Fruit fly (Drosophila melanogaster) whole organism: Measurements from ENCODE around the gene CG18585.

Experiments
- CG8478 ChIP-seq: fragments of >200 bp; optimal IDR thresholded peaks from 2 replicates; lab custom pipeline; 2018; ENCODE audit warnings: inconsistent platforms
- EcR ChIP-seq, 2 experiments: fragments of >200 bp; optimal IDR thresholded peaks; 2 replicates each; lab custom pipeline; 2017; ENCODE audit warnings: missing biosample characterization in 2 of 2, missing genetic modification characterization in 2 of 2, missing genetic modification reagents in 2 of 2
- psq ChIP-seq: fragments of >200 bp; optimal IDR thresholded peaks from 2 replicates; lab custom pipeline; 2017
- usp ChIP-seq: fragments of >200 bp; optimal IDR thresholded peaks from 2 replicates; lab custom pipeline; 2017; ENCODE audit warnings: missing biosample characterization, missing genetic modification characterization, mixed read lengths

dm6 chr2L:7680298-7680697 lies 10.6 kb downstream of the CG18585 start:
- no peak for TF ChIP-seq CG8478
- TF ChIP-seq EcR (GFP tag; optimal IDR thresholded peaks at IDR 0.05; lab: Kevin White, UChicago): no peak
- no peak for TF ChIP-seq psq
- no peak for TF ChIP-seq usp
